Fruit fly (Drosophila melanogaster): ENCODE data around the gene kst.
A peak's percentile ranks its signal among the peaks of the same experiment; 100 is the strongest.

kst gene

DNA sequence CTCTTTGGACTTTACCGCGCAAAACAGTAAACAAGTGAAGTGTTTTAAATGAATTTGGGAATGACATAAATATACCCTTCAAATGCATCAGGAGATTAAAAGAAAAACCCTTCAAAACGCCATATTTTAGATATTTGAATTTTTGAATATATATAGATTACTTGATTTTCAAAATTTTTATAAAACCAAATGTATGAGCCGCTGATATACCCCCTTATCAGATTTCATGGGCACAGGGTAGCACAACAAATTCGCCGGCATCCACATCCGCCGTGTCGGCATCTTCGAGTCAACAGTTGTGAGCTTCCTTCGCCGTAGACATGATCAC, 41.3 kb downstream of the kst start, which contains the start of gene Ids (continued):
- TF ChIP-seq jigr1 (GFP tag; IDR thresholded peaks at IDR 0.05) (no peak), hkb (optimal IDR thresholded peaks at IDR 0.05) (no peak), hkb (GFP tag; IDR thresholded peaks at IDR 0.05) (peak; percentile 75), Gsc (GFP tag; IDR thresholded peaks at IDR 0.05) (no peak), CG6791 (GFP tag; IDR thresholded peaks at IDR 0.05; ENCODE audit: partially characterized antibody) (no peak), E2f1 (GFP tag; IDR thresholded peaks at IDR 0.05) (peak; percentile 80), tgo (GFP tag; IDR thresholded peaks at IDR 0.05) (peak; percentile 81; the same call in 2 of the 3 replicates), ci (GFP tag; IDR thresholded peaks at IDR 0.05) (peak; percentile 83), ham (GFP tag; IDR thresholded peaks at IDR 0.05) (no peak), Camta (GFP tag; optimal IDR thresholded peaks at IDR 0.05) (peak; percentile 45), gcm (GFP tag; optimal IDR thresholded peaks at IDR 0.05) (peak; percentile 58), ken (GFP tag; IDR thresholded peaks at IDR 0.05) (peak; percentile 48; the same call in 1 of the 3 replicates), CG1832 (GFP tag; optimal IDR thresholded peaks at IDR 0.05) (no peak), H15 (GFP tag; IDR thresholded peaks at IDR 0.05) (peak; percentile 79; the same call in 2 of the 3 replicates), Atf6 (GFP tag; IDR thresholded peaks at IDR 0.05) (peak; percentile 85), kni (GFP tag; optimal IDR thresholded peaks at IDR 0.05) (no peak), CG13894 (tag; optimal IDR thresholded peaks at IDR 0.05) (no peak), Deaf1 (tag; optimal IDR thresholded peaks at IDR 0.05) (peak; percentile 23), Bgb (GFP tag; IDR thresholded peaks at IDR 0.05; ENCODE audit: partially characterized antibody) (no peak), ase (GFP tag; IDR thresholded peaks at IDR 0.05) (peak; percentile 75), Dek (tag; optimal IDR thresholded peaks at IDR 0.05) (peak; percentile 71), lbe (GFP tag; optimal IDR thresholded peaks at IDR 0.05) (peak; percentile 27), tap (tag; optimal IDR thresholded peaks at IDR 0.05) (peak; percentile 28), yki (optimal IDR thresholded peaks at IDR 0.05) (no peak), jing (GFP tag; optimal IDR thresholded peaks at IDR 0.05) (no peak), CG8478 (optimal IDR thresholded peaks at IDR 0.05) (no peak), CG9817 (tag; optimal IDR thresholded peaks at IDR 0.05) (no peak), Stat92E (GFP tag; optimal IDR thresholded peaks at IDR 0.05) (no peak), sens (GFP tag) (peak; percentile 79), CG14050 (GFP tag; IDR thresholded peaks at IDR 0.05) (peak; percentile 58; the same call in 2 of the 3 replicates), CG17612 (GFP tag; IDR thresholded peaks at IDR 0.05) (0 out of 2 replicates have a peak, but pooled peaks have one; percentile 32), HmgD (GFP tag; optimal IDR thresholded peaks at IDR 0.05) (no peak), wor (GFP tag; IDR thresholded peaks at IDR 0.05) (peak; percentile 53; the same call in 1 of the 2 replicates), sd (tag; optimal IDR thresholded peaks at IDR 0.05) (peak; percentile 27), nau (GFP tag; optimal IDR thresholded peaks at IDR 0.05) (no peak), prd (optimal IDR thresholded peaks at IDR 0.05) (no peak), prd (GFP tag; IDR thresholded peaks at IDR 0.05) (peak; percentile 84), CG12391 (tag; optimal IDR thresholded peaks at IDR 0.05) (peak; percentile 71), Neu2 (GFP tag; optimal IDR thresholded peaks at IDR 0.05; ENCODE audit: borderline replicate concordance) (no peak), cg (GFP tag; optimal IDR thresholded peaks at IDR 0.05) (no peak), Lhr (GFP tag; optimal IDR thresholded peaks at IDR 0.05) (peak; percentile 24), pros (GFP tag; optimal IDR thresholded peaks at IDR 0.05) (no peak), CG1792 (GFP tag; optimal IDR thresholded peaks at IDR 0.05) (no peak), Myb (GFP tag; optimal IDR thresholded peaks at IDR 0.05) (no peak), Sry-δ (GFP tag; optimal IDR thresholded peaks at IDR 0.05) (no peak), bsh (GFP tag; optimal IDR thresholded peaks at IDR 0.05) (peak; percentile 7 to 77), dysf (GFP tag; IDR thresholded peaks at IDR 0.05) (peak; percentile 84), Usf (GFP tag; optimal IDR thresholded peaks at IDR 0.05) (no peak), row (GFP tag; IDR thresholded peaks at IDR 0.05) (peak; percentile 89), schlank (tag; optimal IDR thresholded peaks at IDR 0.05) (peak; percentile 26), Dp (GFP tag; optimal IDR thresholded peaks at IDR 0.05) (no peak), CG34422 (GFP tag; IDR thresholded peaks at IDR 0.05) (peak; percentile 67; the same call in 1 of the 3 replicates), Ravus (GFP tag; IDR thresholded peaks at IDR 0.05) (peak; percentile 38)
